Worm (Caenorhabditis elegans): Measurements from ENCODE around the gene crt-1.
A peak's percentile ranks its signal among the peaks of the same experiment; 100 is the strongest.

DNA sequence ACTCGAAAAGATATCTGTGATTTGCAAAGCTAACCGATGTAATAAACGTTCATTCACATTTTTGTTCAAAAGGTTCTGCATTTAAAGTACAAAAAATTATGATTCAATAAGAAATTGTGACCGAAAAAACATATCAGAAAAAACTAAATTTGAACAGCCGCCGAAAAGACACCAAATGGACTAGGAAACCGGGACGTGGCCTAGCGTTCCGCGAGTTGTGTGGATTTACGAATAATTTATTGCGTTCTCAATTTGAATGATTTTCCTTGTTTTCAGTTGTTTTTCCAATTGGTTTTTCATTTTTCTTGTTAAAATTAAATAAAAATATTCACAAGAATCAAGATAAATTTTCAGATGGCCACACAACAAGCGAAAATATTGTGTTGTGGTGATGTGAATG lies 7.1 kb upstream of the crt-1 start, which contains the start of gene cwf-19L1:
- TF ChIP-seq madf-5 (GFP tag; IDR thresholded peaks at IDR 0.05) (no peak), mdl-1 (tag; optimal IDR thresholded peaks at IDR 0.05) (no peak), dmd-9 (GFP tag; IDR thresholded peaks at IDR 0.05) (no peak), ama-1 (optimal IDR thresholded peaks at IDR 0.05) (no peak), lin-39 (tag; optimal IDR thresholded peaks at IDR 0.05) (no peak), fos-1 (tag; optimal IDR thresholded peaks at IDR 0.05) (no peak), nhr-11 (tag; optimal IDR thresholded peaks at IDR 0.05) (no peak), ceh-28 (tag; optimal IDR thresholded peaks at IDR 0.05) (no peak), R02D3.7 (tag; optimal IDR thresholded peaks at IDR 0.05) (peak; percentile 63)
